Fruit fly (Drosophila melanogaster): Measurements from ENCODE around the gene Gr5a.

dm6 chrX:5679933-5680667 is at the start of gene Gr5a, which contains the start of gene Tre1:
- TF ChIP-seq CG16779 (tag; optimal IDR thresholded peaks at IDR 0.05), result no peak
- TF ChIP-seq net (GFP tag; optimal IDR thresholded peaks at IDR 0.05), result no peak
- TF ChIP-seq CG1621 (tag; optimal IDR thresholded peaks at IDR 0.05), result no peak
- no peak for TF ChIP-seq fd85E (GFP tag; optimal IDR thresholded peaks at IDR 0.05)
- no peak for TF ChIP-seq CG10669 (GFP tag; optimal IDR thresholded peaks at IDR 0.05)
- no peak for TF ChIP-seq OdsH (GFP tag; optimal IDR thresholded peaks at IDR 0.05)
- TF ChIP-seq Gug (GFP tag; IDR thresholded peaks at IDR 0.05), result no peak
- no peak for TF ChIP-seq CG34406 (GFP tag; optimal IDR thresholded peaks at IDR 0.05)
- no peak for TF ChIP-seq CG3032 (tag; optimal IDR thresholded peaks at IDR 0.05)
- TF ChIP-seq Eip93F (GFP tag; optimal IDR thresholded peaks at IDR 0.05), result no peak
- TF ChIP-seq CG11762 (GFP tag; optimal IDR thresholded peaks at IDR 0.05; ENCODE audit: insufficient read depth), result no peak
- no peak for TF ChIP-seq CG6854 (GFP tag; optimal IDR thresholded peaks at IDR 0.05)
- TF ChIP-seq Sox15 (GFP tag; optimal IDR thresholded peaks at IDR 0.05), result no peak
- no peak for TF ChIP-seq spab (GFP tag; optimal IDR thresholded peaks at IDR 0.05)
